Fruit fly (Drosophila melanogaster) S2 (cell line): ENCODE data around the gene CG12516.

Experiments
- CG8478 ChIP-seq: fragments of >200 bp; optimal IDR thresholded peaks from 2 replicates; lab custom pipeline; 2018
- CTCF ChIP-seq, 2 experiments: fragments of >200 bp; optimal IDR thresholded peaks; 2 replicates each; lab custom pipeline; 2018

The CG12516 gene

dm6 chr3R:28282280-28282679 is 22.1 kb downstream of the CG12516 start, which contains the start of gene CG34436:
TSS of gene CG34436 (plus strand) at chr3R:28282580.
- TF ChIP-seq CG8478: no peak
- TF ChIP-seq CTCF (optimal IDR thresholded peaks at IDR 0.05; lab: Kevin White, UChicago): no peak

- TF ChIP-seq CG8478 (no peak), CTCF (optimal IDR thresholded peaks at IDR 0.05; lab: Kevin White, UChicago) (no peak)
Observed at dm6 chr3R:28264673-28265072, 39.7 kb downstream of the CG12516 start, which contains the start of gene CG43124. TSS of gene CG43124 (minus strand) at chr3R:28264773.

- TF ChIP-seq CG8478 (no peak), CTCF (optimal IDR thresholded peaks at IDR 0.05; lab: Kevin White, UChicago) (no peak)
Observed at dm6 chr3R:28263522-28263921, 40.9 kb downstream of the CG12516 start, which contains the start of gene CG43125. TSS of gene CG43125 (minus strand) at chr3R:28263622.
